Worm (Caenorhabditis elegans) whole organism, late embryonic: ENCODE measurements around the gene F45E1.1.

Experiments used
- C08G9.2 ChIP-seq: sonication (generic microtip); optimal IDR thresholded peaks from 2 replicates; lab custom pipeline; 2016; ENCODE audit warnings: mild to moderate bottlenecking, missing genetic modification characterization, moderate library complexity, missing compliant biosample characterization
- C38D4.7 ChIP-seq: fragments of 200-800 bp; sonication (Bioruptor generic); optimal IDR thresholded peaks from 2 replicates; lab custom pipeline; 2018; ENCODE audit warnings: mild to moderate bottlenecking, missing genetic modification characterization, moderate library complexity, missing compliant biosample characterization
- K09A11.1 ChIP-seq: sonication (generic microtip); optimal IDR thresholded peaks from 2 replicates; lab custom pipeline; 2017; ENCODE audit warnings: antibody characterized with exemption, mild to moderate bottlenecking, missing genetic modification characterization, missing compliant biosample characterization; ENCODE audit not compliant: insufficient read depth
- T23F11.4 ChIP-seq: fragments of 200-800 bp; sonication (Bioruptor generic); optimal IDR thresholded peaks from 2 replicates; lab custom pipeline; 2018; ENCODE audit warnings: mild to moderate bottlenecking, missing genetic modification characterization, missing compliant biosample characterization
- Y22D7AL.16 ChIP-seq: sonication (generic microtip); optimal IDR thresholded peaks from 2 replicates; lab custom pipeline; 2016; ENCODE audit warnings: missing genetic modification characterization, missing compliant biosample characterization
- ama-1 ChIP-seq: fragments of 150-350 bp; optimal IDR thresholded peaks from 2 replicates; lab custom pipeline; 2014
- ceh-14 ChIP-seq: sonication (generic microtip); optimal IDR thresholded peaks from 2 replicates; lab custom pipeline; 2016; ENCODE audit warnings: missing genotype, missing genetic modification characterization, missing compliant biosample characterization
- ceh-18 ChIP-seq: sonication (generic microtip); optimal IDR thresholded peaks from 2 replicates; lab custom pipeline; 2016; ENCODE audit warnings: missing genetic modification characterization, missing compliant biosample characterization
- ceh-19 ChIP-seq: fragments of 200-800 bp; sonication (Bioruptor generic); optimal IDR thresholded peaks from 2 replicates; lab custom pipeline; 2018; ENCODE audit warnings: mild to moderate bottlenecking, missing genetic modification characterization, missing compliant biosample characterization
- ceh-2 ChIP-seq: sonication (generic microtip); optimal IDR thresholded peaks from 2 replicates; lab custom pipeline; 2016; ENCODE audit warnings: missing genotype, missing genetic modification characterization, missing compliant biosample characterization
- ceh-24 ChIP-seq: sonication (generic microtip); optimal IDR thresholded peaks from 2 replicates; lab custom pipeline; 2016; ENCODE audit warnings: mild to moderate bottlenecking, missing genetic modification characterization, missing compliant biosample characterization
- ceh-30 ChIP-seq: fragments of 150-350 bp; optimal IDR thresholded peaks from 2 replicates; lab custom pipeline; 2014; ENCODE audit warnings: missing biosample characterization, missing genetic modification characterization
- ceh-34 ChIP-seq: sonication (generic microtip); optimal IDR thresholded peaks from 2 replicates; lab custom pipeline; 2016; ENCODE audit warnings: mild to moderate bottlenecking, missing genetic modification characterization, missing compliant biosample characterization
- ceh-48 ChIP-seq: sonication (generic microtip); optimal IDR thresholded peaks from 2 replicates; lab custom pipeline; 2016; ENCODE audit warnings: missing genetic modification characterization, inconsistent platforms, missing compliant biosample characterization
- ceh-6 ChIP-seq: fragments of 200-800 bp; sonication (Bioruptor generic); optimal IDR thresholded peaks from 2 replicates; lab custom pipeline; 2018; ENCODE audit warnings: mild to moderate bottlenecking, missing genetic modification characterization, missing compliant biosample characterization
- che-1 ChIP-seq: sonication (generic microtip); optimal IDR thresholded peaks from 2 replicates; lab custom pipeline; 2016; ENCODE audit warnings: mild to moderate bottlenecking, missing genetic modification characterization, missing compliant biosample characterization
- dmd-4 ChIP-seq: sonication (generic microtip); optimal IDR thresholded peaks from 2 replicates; lab custom pipeline; 2016; ENCODE audit warnings: borderline replicate concordance, missing genetic modification characterization, missing compliant biosample characterization
- dve-1 ChIP-seq: sonication (generic microtip); optimal IDR thresholded peaks from 2 replicates; lab custom pipeline; 2017; ENCODE audit warnings: antibody characterized with exemption, mild to moderate bottlenecking, missing genetic modification characterization, missing compliant biosample characterization
- elt-4 ChIP-seq: sonication (generic microtip); optimal IDR thresholded peaks from 2 replicates; lab custom pipeline; 2016; ENCODE audit warnings: missing genetic modification characterization, missing compliant biosample characterization
- ets-4 ChIP-seq: sonication (generic microtip); optimal IDR thresholded peaks from 2 replicates; lab custom pipeline; 2016; ENCODE audit warnings: missing genetic modification characterization, missing compliant biosample characterization
- eyg-1 ChIP-seq: sonication (generic microtip); optimal IDR thresholded peaks from 2 replicates; lab custom pipeline; 2016; ENCODE audit warnings: missing genotype, missing genetic modification characterization, missing compliant biosample characterization
- fax-1 ChIP-seq: sonication (generic microtip); optimal IDR thresholded peaks from 2 replicates; lab custom pipeline; 2016; ENCODE audit warnings: missing genotype, missing genetic modification characterization, missing compliant biosample characterization
- fkh-6 ChIP-seq: sonication (generic microtip); optimal IDR thresholded peaks from 2 replicates; lab custom pipeline; 2016; ENCODE audit warnings: missing genetic modification characterization, missing compliant biosample characterization
- gmeb-2 ChIP-seq: sonication (generic microtip); optimal IDR thresholded peaks from 2 replicates; lab custom pipeline; 2016; ENCODE audit warnings: missing genetic modification characterization, inconsistent platforms, missing compliant biosample characterization
- hlh-15 ChIP-seq: sonication (generic microtip); optimal IDR thresholded peaks from 2 replicates; lab custom pipeline; 2016; ENCODE audit warnings: missing genetic modification characterization, missing compliant biosample characterization
- hlh-6 ChIP-seq: sonication (generic microtip); optimal IDR thresholded peaks from 2 replicates; lab custom pipeline; 2016; ENCODE audit warnings: missing genotype, missing genetic modification characterization, missing compliant biosample characterization
- lim-6 ChIP-seq: sonication (generic microtip); optimal IDR thresholded peaks from 2 replicates; lab custom pipeline; 2016; ENCODE audit warnings: missing genetic modification characterization, missing compliant biosample characterization
- lin-11 ChIP-seq: fragments of 200-800 bp; sonication (Bioruptor generic); optimal IDR thresholded peaks from 2 replicates; lab custom pipeline; 2018; ENCODE audit warnings: mild to moderate bottlenecking, missing genetic modification characterization, missing compliant biosample characterization
- mec-3 ChIP-seq: sonication (generic microtip); optimal IDR thresholded peaks from 2 replicates; lab custom pipeline; 2016; ENCODE audit warnings: borderline replicate concordance, missing genetic modification characterization, missing compliant biosample characterization
- nfya-1 ChIP-seq: sonication (generic microtip); optimal IDR thresholded peaks from 2 replicates; lab custom pipeline; 2017; ENCODE audit warnings: missing genetic modification characterization, mild to moderate bottlenecking, missing compliant biosample characterization, antibody characterized with exemption, moderate library complexity
- nhr-11 ChIP-seq: fragments of 150-350 bp; optimal IDR thresholded peaks from 2 replicates; lab custom pipeline; 2014; ENCODE audit warnings: missing biosample characterization, missing genetic modification characterization
- odd-2 ChIP-seq: sonication (generic microtip); optimal IDR thresholded peaks from 2 replicates; lab custom pipeline; 2017; ENCODE audit warnings: antibody characterized with exemption, mild to moderate bottlenecking, missing genetic modification characterization, missing compliant biosample characterization
- pha-2 ChIP-seq: sonication (generic microtip); optimal IDR thresholded peaks from 2 replicates; lab custom pipeline; 2017; ENCODE audit warnings: mild to moderate bottlenecking, missing genetic modification characterization, missing compliant biosample characterization
- ref-2 ChIP-seq: sonication (generic microtip); optimal IDR thresholded peaks from 2 replicates; lab custom pipeline; 2016; ENCODE audit warnings: missing genetic modification characterization, missing compliant biosample characterization
- rnt-1 ChIP-seq: sonication (generic microtip); optimal IDR thresholded peaks from 2 replicates; lab custom pipeline; 2016; ENCODE audit warnings: missing genetic modification characterization, missing compliant biosample characterization
- sdc-2 ChIP-seq: sonication (generic microtip); optimal IDR thresholded peaks from 2 replicates; lab custom pipeline; 2016; ENCODE audit warnings: missing genotype, missing genetic modification characterization, missing compliant biosample characterization
- sox-4 ChIP-seq: sonication (generic microtip); optimal IDR thresholded peaks from 2 replicates; lab custom pipeline; 2017; ENCODE audit warnings: mild to moderate bottlenecking, missing genetic modification characterization, inconsistent platforms, missing compliant biosample characterization
- syd-9 ChIP-seq: sonication (generic microtip); optimal IDR thresholded peaks from 2 replicates; lab custom pipeline; 2016; ENCODE audit warnings: mild to moderate bottlenecking, missing genetic modification characterization, moderate library complexity, missing compliant biosample characterization
- tbx-2 ChIP-seq: sonication (generic microtip); optimal IDR thresholded peaks from 2 replicates; lab custom pipeline; 2016; ENCODE audit warnings: missing genetic modification characterization, missing compliant biosample characterization
- tbx-7 ChIP-seq: sonication (generic microtip); optimal IDR thresholded peaks from 2 replicates; lab custom pipeline; 2016; ENCODE audit warnings: missing genotype, missing genetic modification characterization, missing compliant biosample characterization
- unc-3 ChIP-seq, 2 experiments: fragments of 200-800 bp in 1 of 2; sonication (Bioruptor generic) in 1 of 2; sonication (generic microtip) in 1 of 2; conservative IDR thresholded peaks in 1 of 2; optimal IDR thresholded peaks in 1 of 2; 2 replicates each; pipeline versions ENCODE4 v1.3.6 to Lab custom; 2016 to 2022; ENCODE audit warnings: missing compliant biosample characterization in 2 of 2, missing genetic modification characterization in 2 of 2, missing genetic modification reagents in 1 of 2

F45E1.1 gene

ce11 chrX:8036219-8036883 lies 32.9 kb downstream of the F45E1.1 start (continued):
- TF ChIP-seq T23F11.4 (GFP tag; lab: Kevin White, UChicago) (no peak), odd-2 (tag; lab: Kevin White, UChicago) (no peak), ceh-34 (tag; lab: Kevin White, UChicago) (peak; percentile 75), ceh-6 (GFP tag; lab: Kevin White, UChicago) (peak; percentile 10), lin-11 (tag; lab: Kevin White, UChicago) (no peak), ceh-18 (peak; percentile 99), nfya-1 (peak; percentile 94), C08G9.2 (peak; percentile 46), lim-6 (tag; lab: Kevin White, UChicago) (no peak), ref-2 (tag; lab: Kevin White, UChicago) (peak; percentile 95), pha-2 (tag; lab: Kevin White, UChicago) (no peak), dve-1 (tag; lab: Kevin White, UChicago) (peak; percentile 91), C38D4.7 (GFP tag; lab: Kevin White, UChicago) (no peak), tbx-2 (peak; percentile 91), ceh-24 (no peak), ets-4 (tag; lab: Kevin White, UChicago) (no peak), unc-3 (GFP tag; conservative IDR thresholded peaks at IDR 0.05; lab: Robert Waterston, UW) (no peak), unc-3 (tag; optimal IDR thresholded peaks at IDR 0.05; lab: Kevin White, UChicago) (peak; percentile 57), fax-1 (tag; lab: Kevin White, UChicago) (no peak), rnt-1 (tag; lab: Kevin White, UChicago) (peak; percentile 91), eyg-1 (tag; lab: Kevin White, UChicago) (no peak)

- no peak for TF ChIP-seq syd-9
- TF ChIP-seq sox-4 (tag; lab: Kevin White, UChicago) = no peak
- no peak for TF ChIP-seq ceh-48
- no peak for TF ChIP-seq nhr-11 (tag; lab: Kevin White, UChicago)
- no peak for TF ChIP-seq gmeb-2
- no peak for TF ChIP-seq dmd-4 (tag; lab: Kevin White, UChicago)
- TF ChIP-seq tbx-2 = no peak
- no peak for TF ChIP-seq ceh-19 (GFP tag; lab: Kevin White, UChicago)
- no peak for TF ChIP-seq mec-3
- TF ChIP-seq K09A11.1 (tag; lab: Kevin White, UChicago) = no peak
- no peak for TF ChIP-seq che-1 (tag; lab: Kevin White, UChicago)
- no peak for TF ChIP-seq C38D4.7 (GFP tag; lab: Kevin White, UChicago)
- no peak for TF ChIP-seq ama-1 (lab: Kevin White, UChicago)
- TF ChIP-seq fkh-6 = no peak
- TF ChIP-seq ceh-6 (GFP tag; lab: Kevin White, UChicago) = no peak
- TF ChIP-seq ceh-30 = no peak
- no peak for TF ChIP-seq ceh-14 (tag; lab: Kevin White, UChicago)
Measured at ce11 chrX:8037365-8037764, 33.9 kb downstream of the F45E1.1 start.

ce11 chrX:8040967-8041366 lies 37.5 kb downstream of the F45E1.1 start, which contains the start of gene xol-1:
TSS of gene xol-1 (plus strand) at chrX:8041313.
- TF ChIP-seq C08G9.2 (no peak), tbx-7 (tag; lab: Kevin White, UChicago) (no peak), hlh-6 (tag; lab: Kevin White, UChicago) (no peak), sdc-2 (peak; percentile 83)

ce11 chrX:8045152-8045551 lies 41.7 kb downstream of the F45E1.1 start, which contains the start of gene C18A11.4:
TSS of gene C18A11.4 (plus strand) at chrX:8045518.
- TF ChIP-seq tbx-7 (tag; lab: Kevin White, UChicago) = no peak
- TF ChIP-seq gmeb-2 = no peak
- no peak for TF ChIP-seq elt-4 (tag; lab: Kevin White, UChicago)
- no peak for TF ChIP-seq hlh-15 (tag; lab: Kevin White, UChicago)
- no peak for TF ChIP-seq dve-1 (tag; lab: Kevin White, UChicago)
- TF ChIP-seq ets-4 (tag; lab: Kevin White, UChicago) = no peak
- no peak for TF ChIP-seq ceh-2 (tag; lab: Kevin White, UChicago)
- TF ChIP-seq Y22D7AL.16 (tag; lab: Kevin White, UChicago) = no peak
- no peak for TF ChIP-seq ceh-14 (tag; lab: Kevin White, UChicago)
- TF ChIP-seq ceh-24 = no peak
- TF ChIP-seq fkh-6 = no peak
